Worm (Caenorhabditis elegans): ENCODE results near the gene exc-12.
A peak's percentile ranks its signal among the peaks of the same experiment; 100 is the strongest.

Gene exc-12

DNA sequence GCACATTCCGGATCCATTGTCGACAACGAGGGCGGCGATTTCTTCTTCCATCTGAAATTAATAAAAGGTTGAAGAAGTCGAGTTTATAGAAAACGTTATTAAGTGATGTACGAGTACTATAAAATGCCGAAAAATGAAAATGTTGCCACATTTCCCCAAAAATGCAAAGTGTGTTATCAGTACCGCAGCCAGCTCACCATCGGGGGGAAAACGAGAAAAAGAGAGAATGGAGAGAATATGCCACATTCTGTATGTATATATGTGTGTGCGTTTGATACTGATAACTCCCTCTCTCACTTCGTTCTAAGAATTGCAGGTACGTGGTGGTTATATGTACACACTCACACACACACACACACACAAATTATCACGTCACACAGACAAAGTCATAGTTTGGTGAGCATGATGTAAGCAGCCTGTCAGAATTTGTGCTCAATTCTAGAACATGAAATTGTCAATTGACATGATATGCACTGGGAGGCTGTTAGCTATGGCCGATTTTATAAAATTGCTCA lies 35.8 kb upstream of the exc-12 start, which contains the start of gene act-5:
Gene act-5, minus strand, starts transcription at position 51 of the 515 bp plus-strand sequence.
- TF ChIP-seq saeg-2 (GFP tag; IDR thresholded peaks at IDR 0.05) (no peak), madf-5 (GFP tag; IDR thresholded peaks at IDR 0.05) (no peak), attf-4 (tag; optimal IDR thresholded peaks at IDR 0.05) (no peak), egl-27 (tag; optimal IDR thresholded peaks at IDR 0.05) (no peak), nhr-48 (tag; optimal IDR thresholded peaks at IDR 0.05) (peak; percentile 69), lin-38 (GFP tag; IDR thresholded peaks at IDR 0.05) (no peak), daf-16 (GFP tag; optimal IDR thresholded peaks at IDR 0.05) (peak in 1 of 2 experiments; percentile 15), daf-16 (tag; optimal IDR thresholded peaks at IDR 0.05) (peak; percentile 90), fos-1 (tag; optimal IDR thresholded peaks at IDR 0.05) (no peak), nhr-77 (tag; optimal IDR thresholded peaks at IDR 0.05) (peak; percentile 77), dpl-1 (GFP tag; optimal IDR thresholded peaks at IDR 0.05) (no peak), ceh-32 (tag; optimal IDR thresholded peaks at IDR 0.05; ENCODE audit: poor library complexity) (no peak), F49E8.2 (tag; optimal IDR thresholded peaks at IDR 0.05; ENCODE audit: borderline replicate concordance) (no peak), nhr-41 (GFP tag; IDR thresholded peaks at IDR 0.05) (no peak; the same call in 1 of the 2 replicates), madf-9 (GFP tag; conservative IDR thresholded peaks at IDR 0.05) (no peak), egl-43 (GFP tag; IDR thresholded peaks at IDR 0.05) (no peak), zip-2 (tag; optimal IDR thresholded peaks at IDR 0.05) (no peak), sdz-12 (GFP tag; optimal IDR thresholded peaks at IDR 0.05) (no peak), nhr-28 (tag; optimal IDR thresholded peaks at IDR 0.05) (peak; percentile 91), hif-1 (tag; optimal IDR thresholded peaks at IDR 0.05) (peak in 1 of 2 experiments; percentile 26), mxl-2 (GFP tag; conservative IDR thresholded peaks at IDR 0.05) (no peak), php-3 (GFP tag; IDR thresholded peaks at IDR 0.05) (no peak), lin-29 (GFP tag; IDR thresholded peaks at IDR 0.05) (no peak), tag-97 (GFP tag; IDR thresholded peaks at IDR 0.05) (no peak), nhr-76 (tag; optimal IDR thresholded peaks at IDR 0.05) (no peak), jun-1 (tag; optimal IDR thresholded peaks at IDR 0.05) (no peak), mdl-1 (tag; optimal IDR thresholded peaks at IDR 0.05) (no peak), mdt-29 (GFP tag; IDR thresholded peaks at IDR 0.05) (0 out of 2 replicates have a peak, but pooled peaks have one; percentile 31), lir-3 (tag; optimal IDR thresholded peaks at IDR 0.05) (no peak), nhr-111 (GFP tag; optimal IDR thresholded peaks at IDR 0.05) (no peak), arid-1 (GFP tag; conservative IDR thresholded peaks at IDR 0.05) (no peak), unc-39 (tag; optimal IDR thresholded peaks at IDR 0.05) (no peak), F26F4.8 (GFP tag; conservative IDR thresholded peaks at IDR 0.05) (no peak), pha-4 (GFP tag; IDR thresholded peaks at IDR 0.05) (no peak), pha-4 (tag; optimal IDR thresholded peaks at IDR 0.05) (peak; percentile 6), aly-2 (tag; optimal IDR thresholded peaks at IDR 0.05) (no peak), cey-2 (tag; optimal IDR thresholded peaks at IDR 0.05; ENCODE audit: borderline replicate concordance, insufficient read depth) (no peak), duxl-1 (tag; optimal IDR thresholded peaks at IDR 0.05; ENCODE audit: poor library complexity) (no peak), spr-3 (GFP tag; optimal IDR thresholded peaks at IDR 0.05) (no peak), mxl-3 (GFP tag; optimal IDR thresholded peaks at IDR 0.05) (peak; percentile 37), nhr-11 (tag; optimal IDR thresholded peaks at IDR 0.05) (no peak), mep-1 (tag; optimal IDR thresholded peaks at IDR 0.05) (peak; percentile 23), ama-1 (optimal IDR thresholded peaks at IDR 0.05) (no peak), ZK337.2 (GFP tag; IDR thresholded peaks at IDR 0.05) (no peak), snpc-1.2 (GFP tag; IDR thresholded peaks at IDR 0.05) (no peak), unc-130 (GFP tag; optimal IDR thresholded peaks at IDR 0.05) (no peak), ceh-62 (tag; optimal IDR thresholded peaks at IDR 0.05) (no peak), ztf-7 (tag; optimal IDR thresholded peaks at IDR 0.05) (no peak), ceh-82 (tag; optimal IDR thresholded peaks at IDR 0.05) (no peak), gei-8 (GFP tag; optimal IDR thresholded peaks at IDR 0.05) (no peak), F44E2.7 (GFP tag; IDR thresholded peaks at IDR 0.05) (no peak), hlh-11 (tag; optimal IDR thresholded peaks at IDR 0.05) (peak; percentile 87)
